Fruit fly (Drosophila melanogaster) whole organism, embryonic: ENCODE data around the gene SclA.

Experiments used
- CG16863 ChIP-seq: fragments of 200-800 bp; sonication (Bioruptor generic); optimal IDR thresholded peaks from 3 replicates; lab custom pipeline; 2016; ENCODE audit warnings: missing biosample characterization, missing genetic modification characterization
- CG17912 ChIP-seq: fragments of 200-800 bp; sonication (Bioruptor generic); optimal IDR thresholded peaks from 2 replicates; lab custom pipeline; 2018; ENCODE audit warnings: missing biosample characterization, mild to moderate bottlenecking, missing genetic modification characterization
- CG8478 ChIP-seq: fragments of >200 bp; optimal IDR thresholded peaks from 2 replicates; lab custom pipeline; 2018
- Drgx ChIP-seq: fragments of 200-800 bp; sonication (Bioruptor generic); IDR thresholded peaks from 2 replicates; pipeline ENCODE4 v1.3.6; 2022; ENCODE audit warnings: missing biosample characterization, missing genetic modification characterization
- HmgD ChIP-seq: fragments of 200-800 bp; sonication (Bioruptor generic); optimal IDR thresholded peaks from 3 replicates; lab custom pipeline; 2016; ENCODE audit warnings: missing biosample characterization, missing genetic modification characterization
- Lim3 ChIP-seq: fragments of 200-800 bp; sonication (Bioruptor generic); IDR thresholded peaks from 2 replicates; pipeline ENCODE4 v1.3.6; 2022; ENCODE audit warnings: missing biosample characterization, missing genetic modification characterization
- Sry-δ ChIP-seq: fragments of 200-800 bp; sonication (Bioruptor generic); optimal IDR thresholded peaks from 2 replicates; lab custom pipeline; 2016; ENCODE audit warnings: missing biosample characterization, missing genetic modification characterization
- dan ChIP-seq: fragments of 200-800 bp; sonication (Bioruptor generic); IDR thresholded peaks from 2 replicates; pipeline ENCODE4 v1.3.6; 2022; ENCODE audit warnings: missing biosample characterization, missing genetic modification characterization
- dati ChIP-seq: fragments of 200-800 bp; sonication (Bioruptor generic); IDR thresholded peaks from 2 replicates; pipeline ENCODE4 v1.3.6; 2022; ENCODE audit warnings: missing biosample characterization, missing genetic modification characterization
- esg ChIP-seq: fragments of 200-800 bp; sonication (Bioruptor generic); conservative IDR thresholded peaks from 2 replicates; pipeline ENCODE4 v1.3.6; 2022; ENCODE audit warnings: missing biosample characterization, missing genetic modification characterization
- jumu ChIP-seq: fragments of 200-800 bp; sonication (Bioruptor generic); optimal IDR thresholded peaks from 3 replicates; lab custom pipeline; 2016; ENCODE audit warnings: missing biosample characterization, missing genetic modification characterization
- sisA ChIP-seq: fragments of 200-800 bp; sonication (Bioruptor generic); IDR thresholded peaks from 2 replicates; pipeline ENCODE4 v1.3.6; 2022; ENCODE audit warnings: missing biosample characterization, missing genetic modification characterization

- TF ChIP-seq HmgD (GFP tag; lab: Kevin White, UChicago) (no peak), CG16863 (GFP tag; lab: Kevin White, UChicago) (no peak), Sry-δ (GFP tag; lab: Kevin White, UChicago) (no peak), Drgx (GFP tag; lab: Robert Waterston, UW) (no peak), jumu (no peak), dan (GFP tag; lab: Robert Waterston, UW) (no peak), CG17912 (GFP tag; lab: Kevin White, UChicago) (no peak), esg (GFP tag; lab: Robert Waterston, UW) (no peak), dati (GFP tag; lab: Robert Waterston, UW) (no peak), Lim3 (GFP tag; lab: Robert Waterston, UW) (no peak), CG8478 (lab: Kevin White, UChicago) (no peak), sisA (no peak)
Observed at dm6 chr2L:16889608-16890007, 51.8 kb downstream of the SclA start, which contains the start of gene CG42556.
